Worm (Caenorhabditis elegans): ENCODE measurements around the gene msd-4.

DNA sequence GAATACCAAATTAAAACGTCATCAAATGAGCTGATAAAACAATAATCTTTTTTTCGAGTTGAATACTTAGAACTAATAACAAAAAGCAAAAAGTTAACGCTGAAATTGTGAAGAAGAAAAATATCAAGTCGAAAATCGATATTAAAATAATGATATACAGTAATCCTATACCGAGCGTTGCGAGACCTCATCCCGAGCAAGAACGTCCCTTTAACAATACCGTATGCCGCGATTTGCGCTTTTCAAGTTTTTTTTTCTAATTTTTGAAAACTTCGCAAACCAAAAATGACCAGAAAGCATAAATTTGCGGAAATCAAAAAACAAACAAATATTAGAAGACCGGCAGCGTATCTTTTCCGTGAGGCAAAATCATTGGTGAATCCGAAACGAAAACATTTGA lies 22.5 kb upstream of the msd-4 start, which contains the start of gene F26F4.5:
- no peak for TF ChIP-seq flt-1 (GFP tag; IDR thresholded peaks at IDR 0.05)
- TF ChIP-seq tab-1 (GFP tag; IDR thresholded peaks at IDR 0.05), result no peak
- no peak for TF ChIP-seq cog-1 (tag; optimal IDR thresholded peaks at IDR 0.05)

Data from whole organism, midembryonic.